In the genomic region with DNA sequence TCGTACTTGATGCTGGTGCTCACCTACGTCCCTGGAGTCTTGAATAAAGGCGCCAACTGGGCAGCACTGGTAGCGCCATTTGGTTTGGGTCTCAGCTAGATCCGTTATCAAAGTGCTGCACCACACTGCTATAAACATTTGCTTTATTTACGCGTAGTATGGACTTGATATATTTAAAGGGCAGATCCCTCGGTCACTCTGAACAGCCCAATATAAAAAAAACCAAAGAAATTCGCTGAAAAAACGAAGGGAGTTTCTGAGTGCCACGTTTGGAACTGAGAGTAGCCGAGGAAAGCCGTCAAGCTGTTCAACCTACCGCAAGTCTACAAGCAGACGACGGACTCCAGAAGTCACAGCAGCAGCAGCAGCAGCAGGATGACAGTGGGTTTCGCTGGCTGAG, we compare ENCODE assay signal across 6 fruit fly cellular contexts.
TF ChIP-seq lines count a peak whose summit lies in the region.

A gene (plus strand): TSS at position 181 of the 400 bp plus-strand sequence.

- peak; percentile 79 to 81 for TF ChIP-seq CTCF in S2 (optimal IDR thresholded peaks at IDR 0.05; lab: Kevin White, UChicago)
- peak; percentile 86 for TF ChIP-seq CTCF in whole organism, embryonic (GFP tag; optimal IDR thresholded peaks at IDR 0.05; lab: Kevin White, UChicago)

TF ChIP-seq in whole organism, adult, 20 proteins besides CTCF, POLR2A, EP300 and RAD21 (continues in another document):
- TF ChIP-seq CG1620 (GFP tag; optimal IDR thresholded peaks at IDR 0.05; lab: Kevin White, UChicago), result peak; percentile 33
- TF ChIP-seq CG12768 (GFP tag; optimal IDR thresholded peaks at IDR 0.05; lab: Kevin White, UChicago), result peak; percentile 26
- peak; percentile 10 for TF ChIP-seq Crg-1 (GFP tag; optimal IDR thresholded peaks at IDR 0.05; lab: Kevin White, UChicago)
- no peak for TF ChIP-seq Hr96 (GFP tag; optimal IDR thresholded peaks at IDR 0.05; lab: Kevin White, UChicago)
- TF ChIP-seq cnc (optimal IDR thresholded peaks at IDR 0.05; lab: Kevin White, UChicago), result no peak
- no peak for TF ChIP-seq ovo (GFP tag; optimal IDR thresholded peaks at IDR 0.05; lab: Kevin White, UChicago)
- TF ChIP-seq CG7101 (tag; optimal IDR thresholded peaks at IDR 0.05; lab: Kevin White, UChicago), result peak; percentile 44
- TF ChIP-seq toe (GFP tag; optimal IDR thresholded peaks at IDR 0.05; lab: Kevin White, UChicago), result peak; percentile 35
- no peak for TF ChIP-seq CG5204 (GFP tag; optimal IDR thresholded peaks at IDR 0.05; lab: Kevin White, UChicago)
- peak; percentile 29 for TF ChIP-seq pad (GFP tag; optimal IDR thresholded peaks at IDR 0.05; lab: Kevin White, UChicago)
- TF ChIP-seq CG14711 (tag; optimal IDR thresholded peaks at IDR 0.05; lab: Kevin White, UChicago), result peak; percentile 17
- no peak for TF ChIP-seq CG11617 (GFP tag; optimal IDR thresholded peaks at IDR 0.05; lab: Kevin White, UChicago)
- TF ChIP-seq CG7045 (GFP tag; optimal IDR thresholded peaks at IDR 0.05; lab: Kevin White, UChicago), result peak; percentile 9
- peak; percentile 75 for TF ChIP-seq bab1 (GFP tag; optimal IDR thresholded peaks at IDR 0.05; lab: Kevin White, UChicago)
- no peak for TF ChIP-seq Mnt (GFP tag; optimal IDR thresholded peaks at IDR 0.05; lab: Kevin White, UChicago)
- TF ChIP-seq cic (GFP tag; optimal IDR thresholded peaks at IDR 0.05; lab: Kevin White, UChicago), result peak; percentile 38
- TF ChIP-seq tj (GFP tag; optimal IDR thresholded peaks at IDR 0.05; lab: Kevin White, UChicago), result no peak

TF ChIP-seq in whole organism, embryonic, 481 proteins besides CTCF, POLR2A, EP300 and RAD21 (continues in another document):
- TF ChIP-seq CG10565 (GFP tag; optimal IDR thresholded peaks at IDR 0.05; lab: Kevin White, UChicago), result no peak
- no peak for TF ChIP-seq C15 (GFP tag; IDR thresholded peaks at IDR 0.05; lab: Robert Waterston, UW)
- peak; percentile 27 for TF ChIP-seq CG34376 (GFP tag; optimal IDR thresholded peaks at IDR 0.05; lab: Kevin White, UChicago)
- TF ChIP-seq CG2199 (GFP tag; IDR thresholded peaks at IDR 0.05; lab: Robert Waterston, UW), result peak; percentile 77
- no peak for TF ChIP-seq HLH4C (GFP tag; IDR thresholded peaks at IDR 0.05; lab: Robert Waterston, UW; ENCODE audit: partially characterized antibody)
- peak; percentile 59 for TF ChIP-seq sug (tag; optimal IDR thresholded peaks at IDR 0.05; lab: Kevin White, UChicago)
- TF ChIP-seq so (GFP tag; IDR thresholded peaks at IDR 0.05; lab: Robert Waterston, UW), result no peak
- no peak for TF ChIP-seq yki (optimal IDR thresholded peaks at IDR 0.05; lab: Kevin White, UChicago)
- TF ChIP-seq Trl (optimal IDR thresholded peaks at IDR 0.05; lab: Kevin White, UChicago), result no peak
- TF ChIP-seq Trl (GFP tag; optimal IDR thresholded peaks at IDR 0.05; lab: Kevin White, UChicago), result peak; percentile 32
- no peak for TF ChIP-seq CG1832 (GFP tag; optimal IDR thresholded peaks at IDR 0.05; lab: Kevin White, UChicago)
- peak; percentile 80 for TF ChIP-seq Abd-B (GFP tag; optimal IDR thresholded peaks at IDR 0.05; lab: Kevin White, UChicago)
- TF ChIP-seq Bgb (GFP tag; IDR thresholded peaks at IDR 0.05; lab: Robert Waterston, UW; ENCODE audit: partially characterized antibody), result peak; percentile 37
- TF ChIP-seq ind (GFP tag; optimal IDR thresholded peaks at IDR 0.05; lab: Kevin White, UChicago), result no peak
- no peak for TF ChIP-seq Oli (tag; optimal IDR thresholded peaks at IDR 0.05; lab: Kevin White, UChicago)
- no peak for TF ChIP-seq Kr (GFP tag; optimal IDR thresholded peaks at IDR 0.05; lab: Kevin White, UChicago)
- TF ChIP-seq pnt (GFP tag; optimal IDR thresholded peaks at IDR 0.05; lab: Kevin White, UChicago), result no peak
- TF ChIP-seq CG4820 (GFP tag; optimal IDR thresholded peaks at IDR 0.05; lab: Kevin White, UChicago), result no peak

TF ChIP-seq in whole organism, prepupa, 60 proteins besides CTCF, POLR2A, EP300 and RAD21 (continues in another document):
- TF ChIP-seq Smox (GFP tag; optimal IDR thresholded peaks at IDR 0.05; lab: Kevin White, UChicago) (no peak), CG10669 (GFP tag; optimal IDR thresholded peaks at IDR 0.05; lab: Kevin White, UChicago) (no peak), CG6792 (GFP tag; optimal IDR thresholded peaks at IDR 0.05; lab: Kevin White, UChicago) (no peak), acj6 (GFP tag; optimal IDR thresholded peaks at IDR 0.05; lab: Kevin White, UChicago) (no peak), Hr38 (GFP tag; optimal IDR thresholded peaks at IDR 0.05; lab: Kevin White, UChicago) (no peak), fkh (GFP tag; optimal IDR thresholded peaks at IDR 0.05; lab: Kevin White, UChicago) (peak; percentile 14), CG8119 (GFP tag; IDR thresholded peaks at IDR 0.05; lab: Robert Waterston, UW) (peak; percentile 38; the same call in 2 of the 3 replicates), ss (GFP tag; optimal IDR thresholded peaks at IDR 0.05; lab: Kevin White, UChicago) (peak in 1 of 2 experiments; percentile 38), Gug (GFP tag; IDR thresholded peaks at IDR 0.05; lab: Robert Waterston, UW) (no peak), Eip75B (GFP tag; optimal IDR thresholded peaks at IDR 0.05; lab: Kevin White, UChicago) (no peak), dac (GFP tag; optimal IDR thresholded peaks at IDR 0.05; lab: Kevin White, UChicago) (no peak), spab (GFP tag; optimal IDR thresholded peaks at IDR 0.05; lab: Kevin White, UChicago) (no peak), Met (GFP tag; optimal IDR thresholded peaks at IDR 0.05; lab: Kevin White, UChicago) (no peak), net (GFP tag; optimal IDR thresholded peaks at IDR 0.05; lab: Kevin White, UChicago) (no peak), eg (GFP tag; IDR thresholded peaks at IDR 0.05; lab: Robert Waterston, UW) (peak; percentile 36; the same call in 1 of the 3 replicates), CG11902 (GFP tag; optimal IDR thresholded peaks at IDR 0.05; lab: Kevin White, UChicago) (no peak), fd59A (GFP tag; optimal IDR thresholded peaks at IDR 0.05; lab: Kevin White, UChicago) (no peak), lz (GFP tag; optimal IDR thresholded peaks at IDR 0.05; lab: Kevin White, UChicago) (no peak), CG6854 (GFP tag; optimal IDR thresholded peaks at IDR 0.05; lab: Kevin White, UChicago) (peak; percentile 54)

TF ChIP-seq in whole organism, pupa, 21 proteins besides CTCF, POLR2A, EP300 and RAD21:
- TF ChIP-seq EcR (GFP tag; optimal IDR thresholded peaks at IDR 0.05; lab: Kevin White, UChicago), result peak; percentile 58
- peak; percentile 64; the same call in 2 of the 3 replicates for TF ChIP-seq CG4496 (GFP tag; IDR thresholded peaks at IDR 0.05; lab: Robert Waterston, UW)
- peak; percentile 16 for TF ChIP-seq CG17806 (tag; optimal IDR thresholded peaks at IDR 0.05; lab: Kevin White, UChicago)
- TF ChIP-seq CG13204 (GFP tag; optimal IDR thresholded peaks at IDR 0.05; lab: Kevin White, UChicago), result no peak
- no peak for TF ChIP-seq D1 (tag; optimal IDR thresholded peaks at IDR 0.05; lab: Kevin White, UChicago)
- TF ChIP-seq rn (GFP tag; IDR thresholded peaks at IDR 0.05; lab: Robert Waterston, UW), result no peak
- TF ChIP-seq CG8301 (tag; optimal IDR thresholded peaks at IDR 0.05; lab: Kevin White, UChicago), result no peak
- no peak for TF ChIP-seq CG10348 (GFP tag; IDR thresholded peaks at IDR 0.05; lab: Robert Waterston, UW)
- peak; percentile 17 for TF ChIP-seq CG15710 (tag; optimal IDR thresholded peaks at IDR 0.05; lab: Kevin White, UChicago)
- no peak for TF ChIP-seq CG14655 (GFP tag; optimal IDR thresholded peaks at IDR 0.05; lab: Kevin White, UChicago)
- TF ChIP-seq fd96Ca (GFP tag; IDR thresholded peaks at IDR 0.05; lab: Robert Waterston, UW), result peak; percentile 29; the same call in 1 of the 3 replicates
- peak; percentile 7 for TF ChIP-seq Snoo (tag; optimal IDR thresholded peaks at IDR 0.05; lab: Kevin White, UChicago)
- TF ChIP-seq CG34367 (tag; optimal IDR thresholded peaks at IDR 0.05; lab: Kevin White, UChicago), result peak; percentile 14
- TF ChIP-seq CG12605 (GFP tag; IDR thresholded peaks at IDR 0.05; lab: Robert Waterston, UW), result peak; percentile 51; the same call in 1 of the 2 replicates
- TF ChIP-seq gl (tag; optimal IDR thresholded peaks at IDR 0.05; lab: Kevin White, UChicago), result peak; percentile 37
- TF ChIP-seq Ets98B (GFP tag; IDR thresholded peaks at IDR 0.05; lab: Robert Waterston, UW), result no peak
- TF ChIP-seq Pif1B (GFP tag; optimal IDR thresholded peaks at IDR 0.05; lab: Kevin White, UChicago), result no peak
- TF ChIP-seq CG8159 (tag; optimal IDR thresholded peaks at IDR 0.05; lab: Kevin White, UChicago), result peak; percentile 17

TF ChIP-seq in whole organism, wandering third instar larva, 38 proteins besides CTCF, POLR2A, EP300 and RAD21 (continues in another document):
- TF ChIP-seq HLH106 (tag; optimal IDR thresholded peaks at IDR 0.05; lab: Kevin White, UChicago) (peak; percentile 56), Abd-B (GFP tag; optimal IDR thresholded peaks at IDR 0.05; lab: Kevin White, UChicago) (no peak), fru (GFP tag; optimal IDR thresholded peaks at IDR 0.05; lab: Kevin White, UChicago) (no peak), sv (GFP tag; optimal IDR thresholded peaks at IDR 0.05; lab: Kevin White, UChicago) (peak; percentile 10), lola (GFP tag; optimal IDR thresholded peaks at IDR 0.05; lab: Kevin White, UChicago) (no peak), Hr78 (GFP tag; optimal IDR thresholded peaks at IDR 0.05; lab: Kevin White, UChicago) (no peak), Vsx2 (GFP tag; optimal IDR thresholded peaks at IDR 0.05; lab: Kevin White, UChicago; ENCODE audit: partially characterized antibody) (no peak), Mio (GFP tag; optimal IDR thresholded peaks at IDR 0.05; lab: Kevin White, UChicago) (no peak), rgr (GFP tag; optimal IDR thresholded peaks at IDR 0.05; lab: Kevin White, UChicago) (peak; percentile 45), CG32264 (GFP tag; optimal IDR thresholded peaks at IDR 0.05; lab: Kevin White, UChicago) (no peak), psq (GFP tag; optimal IDR thresholded peaks at IDR 0.05; lab: Kevin White, UChicago) (no peak), dl (GFP tag; optimal IDR thresholded peaks at IDR 0.05; lab: Kevin White, UChicago; ENCODE audit: insufficient read depth in 1 of 2, partially characterized antibody in 2 of 2) (no peak), dmrt93B (GFP tag; optimal IDR thresholded peaks at IDR 0.05; lab: Kevin White, UChicago) (peak; percentile 27), foxo (GFP tag; optimal IDR thresholded peaks at IDR 0.05; lab: Kevin White, UChicago) (no peak), Rel (GFP tag; optimal IDR thresholded peaks at IDR 0.05; lab: Kevin White, UChicago) (no peak), Rel (tag; optimal IDR thresholded peaks at IDR 0.05; lab: Kevin White, UChicago) (peak; percentile 63), ey (GFP tag; optimal IDR thresholded peaks at IDR 0.05; lab: Kevin White, UChicago) (no peak), Jra (GFP tag; optimal IDR thresholded peaks at IDR 0.05; lab: Kevin White, UChicago) (no peak), CG9705 (GFP tag; optimal IDR thresholded peaks at IDR 0.05; lab: Kevin White, UChicago) (peak; percentile 70), OdsH (GFP tag; optimal IDR thresholded peaks at IDR 0.05; lab: Kevin White, UChicago) (peak; percentile 5), usp (GFP tag; optimal IDR thresholded peaks at IDR 0.05; lab: Kevin White, UChicago) (no peak), N (GFP tag; optimal IDR thresholded peaks at IDR 0.05; lab: Kevin White, UChicago) (no peak), Myc (optimal IDR thresholded peaks at IDR 0.05; lab: Kevin White, UChicago) (peak; percentile 74)
